Fruit fly (Drosophila melanogaster) S2 (cell line): Measurements from ENCODE around the gene CG17786.

Source experiments
- CG8478 ChIP-seq: fragments of >200 bp; optimal IDR thresholded peaks from 2 replicates; lab custom pipeline; 2018
- CTCF ChIP-seq, 2 experiments: fragments of >200 bp; optimal IDR thresholded peaks; 2 replicates each; lab custom pipeline; 2018

DNA sequence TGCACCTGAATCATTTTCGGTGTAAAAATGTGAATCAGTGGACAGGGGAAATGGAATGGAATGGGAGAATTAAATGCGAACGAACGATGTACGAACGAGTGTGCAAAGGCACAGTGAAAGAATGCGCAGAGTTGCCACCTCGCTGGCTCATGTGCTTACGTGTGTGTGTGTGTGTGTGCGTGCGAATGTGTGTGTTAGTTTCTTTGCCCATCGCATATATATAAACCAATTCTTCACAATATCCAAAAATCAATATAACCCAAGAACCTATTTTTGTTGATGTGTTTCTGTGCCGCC lies 12.6 kb upstream of the CG17786 start:
- TF ChIP-seq CTCF (optimal IDR thresholded peaks at IDR 0.05; lab: Kevin White, UChicago) (no peak), CG8478 (no peak)
